Worm (Caenorhabditis elegans) whole organism, mixed stage, embryonic: ENCODE data around the gene atp-2.
A peak's percentile ranks its signal among the peaks of the same experiment; 100 is the strongest.

Experiments used
- M03D4.4 ChIP-seq: sonication (generic microtip); optimal IDR thresholded peaks from 2 replicates; lab custom pipeline; 2017; ENCODE audit warnings: mild to moderate bottlenecking, missing genetic modification characterization, missing compliant biosample characterization
- bed-3 ChIP-seq: fragments of 200-800 bp; sonication (Bioruptor generic); optimal IDR thresholded peaks from 3 replicates; lab custom pipeline; 2018; ENCODE audit warnings: mild to moderate bottlenecking, missing genetic modification characterization, moderate library complexity, missing compliant biosample characterization
- blmp-1 ChIP-seq: fragments of 150-350 bp; optimal IDR thresholded peaks from 2 replicates; lab custom pipeline; 2014; ENCODE audit warnings: missing biosample characterization, missing genetic modification characterization
- ceh-39 ChIP-seq: fragments of 150-350 bp; optimal IDR thresholded peaks from 2 replicates; lab custom pipeline; 2014; ENCODE audit warnings: missing biosample characterization, missing genetic modification characterization
- ceh-83 ChIP-seq: fragments of 200-800 bp; sonication (Bioruptor generic); optimal IDR thresholded peaks from 2 replicates; lab custom pipeline; 2018; ENCODE audit warnings: mild to moderate bottlenecking, missing genetic modification characterization, missing compliant biosample characterization
- ces-1 ChIP-seq: fragments of 150-350 bp; optimal IDR thresholded peaks from 2 replicates; lab custom pipeline; 2014; ENCODE audit warnings: missing biosample characterization, missing genetic modification reagents, missing genetic modification characterization
- cnd-1 ChIP-seq: fragments of 200-800 bp; sonication (Bioruptor generic); optimal IDR thresholded peaks from 2 replicates; lab custom pipeline; 2018; ENCODE audit warnings: mild to moderate bottlenecking, missing genetic modification characterization, missing compliant biosample characterization
- drap-1 ChIP-seq: fragments of 200-800 bp; sonication (Bioruptor generic); optimal IDR thresholded peaks from 3 replicates; lab custom pipeline; 2018; ENCODE audit warnings: mild to moderate bottlenecking, missing genetic modification characterization, missing compliant biosample characterization
- elt-1 ChIP-seq: sonication (generic microtip); optimal IDR thresholded peaks from 2 replicates; lab custom pipeline; 2017; ENCODE audit warnings: missing genetic modification characterization, mild to moderate bottlenecking, missing compliant biosample characterization, antibody characterized with exemption, moderate library complexity, borderline replicate concordance; ENCODE audit not compliant: insufficient read depth
- flh-1 ChIP-seq: fragments of 200-800 bp; sonication (Bioruptor generic); optimal IDR thresholded peaks from 2 replicates; lab custom pipeline; 2018; ENCODE audit warnings: mild to moderate bottlenecking, missing genetic modification characterization, moderate library complexity, missing compliant biosample characterization
- ham-2 ChIP-seq: fragments of 200-800 bp; sonication (Bioruptor generic); optimal IDR thresholded peaks from 2 replicates; lab custom pipeline; 2018; ENCODE audit warnings: mild to moderate bottlenecking, missing genetic modification characterization, missing compliant biosample characterization
- lin-13 ChIP-seq: fragments of 150-350 bp; optimal IDR thresholded peaks from 2 replicates; lab custom pipeline; 2014; ENCODE audit warnings: missing biosample characterization, missing genetic modification characterization
- lin-32 ChIP-seq: fragments of 200-800 bp; sonication (Bioruptor generic); optimal IDR thresholded peaks from 2 replicates; lab custom pipeline; 2018; ENCODE audit warnings: mild to moderate bottlenecking, missing genetic modification characterization, missing compliant biosample characterization
- lsy-2 ChIP-seq: fragments of 150-350 bp; optimal IDR thresholded peaks from 2 replicates; lab custom pipeline; 2014; ENCODE audit warnings: missing biosample characterization, missing genetic modification characterization
- mab-5 ChIP-seq: fragments of 150-350 bp; optimal IDR thresholded peaks from 2 replicates; lab custom pipeline; 2014; ENCODE audit warnings: missing biosample characterization, missing genetic modification characterization
- mep-1 ChIP-seq: fragments of 150-350 bp; optimal IDR thresholded peaks from 2 replicates; lab custom pipeline; 2017; ENCODE audit warnings: missing biosample characterization, missing genetic modification reagents, missing genetic modification characterization, inconsistent platforms
- mls-2 ChIP-seq: sonication (generic microtip); optimal IDR thresholded peaks from 2 replicates; lab custom pipeline; 2016; ENCODE audit warnings: mild to moderate bottlenecking, missing genetic modification characterization, moderate library complexity, missing compliant biosample characterization
- nhr-12 ChIP-seq: fragments of 150-350 bp; optimal IDR thresholded peaks from 2 replicates; lab custom pipeline; 2014; ENCODE audit warnings: missing biosample characterization, missing genetic modification characterization
- nhr-2 ChIP-seq: fragments of 150-350 bp; optimal IDR thresholded peaks from 2 replicates; lab custom pipeline; 2014; ENCODE audit warnings: missing biosample characterization, missing genetic modification characterization
- nhr-28 ChIP-seq: fragments of 150-350 bp; optimal IDR thresholded peaks from 2 replicates; lab custom pipeline; 2014; ENCODE audit warnings: missing biosample characterization, missing genetic modification characterization
- nhr-76 ChIP-seq: sonication (generic microtip); optimal IDR thresholded peaks from 2 replicates; lab custom pipeline; 2017; ENCODE audit warnings: missing biosample characterization, missing genetic modification characterization
- pha-4 ChIP-seq: fragments of 150-350 bp; optimal IDR thresholded peaks from 2 replicates; lab custom pipeline; 2018; ENCODE audit warnings: missing biosample characterization, missing genetic modification reagents, missing genetic modification characterization
- sem-2 ChIP-seq: fragments of 200-800 bp; sonication (Bioruptor generic); optimal IDR thresholded peaks from 2 replicates; lab custom pipeline; 2018; ENCODE audit warnings: mild to moderate bottlenecking, missing genetic modification characterization, missing compliant biosample characterization
- snpc-4 ChIP-seq: fragments of 150-350 bp; optimal IDR thresholded peaks from 2 replicates; lab custom pipeline; 2014; ENCODE audit warnings: missing biosample characterization, missing genetic modification characterization
- sptf-1 ChIP-seq: sonication (generic microtip); optimal IDR thresholded peaks from 2 replicates; lab custom pipeline; 2017; ENCODE audit warnings: mild to moderate bottlenecking, missing genetic modification characterization, moderate library complexity, missing compliant biosample characterization
- tbx-8 ChIP-seq: fragments of 200-800 bp; sonication (Bioruptor generic); optimal IDR thresholded peaks from 2 replicates; lab custom pipeline; 2018; ENCODE audit warnings: mild to moderate bottlenecking, missing genetic modification characterization, moderate library complexity, missing compliant biosample characterization
- unc-120 ChIP-seq: sonication (generic microtip); optimal IDR thresholded peaks from 2 replicates; lab custom pipeline; 2017; ENCODE audit warnings: missing genetic modification characterization, missing compliant biosample characterization; ENCODE audit not compliant: poor library complexity, severe bottlenecking
- unc-39 ChIP-seq: fragments of 150-350 bp; optimal IDR thresholded peaks from 2 replicates; lab custom pipeline; 2014; ENCODE audit warnings: missing biosample characterization, missing genetic modification characterization
- unc-62 ChIP-seq: fragments of 150-350 bp; optimal IDR thresholded peaks from 2 replicates; lab custom pipeline; 2014; ENCODE audit warnings: missing biosample characterization, missing genetic modification reagents, missing genetic modification characterization
- zip-8 ChIP-seq: fragments of 150-350 bp; optimal IDR thresholded peaks from 2 replicates; lab custom pipeline; 2014; ENCODE audit warnings: missing biosample characterization, missing genetic modification characterization
- ztf-11 ChIP-seq: fragments of 150-350 bp; optimal IDR thresholded peaks from 2 replicates; lab custom pipeline; 2014; ENCODE audit warnings: missing biosample characterization, missing genetic modification characterization

atp-2 gene

ce11 chrIII:5234312-5234711 lies 6.1 kb downstream of the atp-2 start, which contains the start of gene mrps-26:
mrps-26 (plus strand) TSS chrIII:5234612.
- no peak for TF ChIP-seq ceh-83 (GFP tag; lab: Kevin White, UChicago)
- TF ChIP-seq tbx-8 (GFP tag; lab: Kevin White, UChicago), result no peak
- TF ChIP-seq bed-3 (GFP tag; lab: Kevin White, UChicago), result no peak
- TF ChIP-seq lin-32, result no peak
- no peak for TF ChIP-seq mls-2 (tag; lab: Kevin White, UChicago)
- TF ChIP-seq nhr-76 (tag; lab: Kevin White, UChicago), result no peak
- TF ChIP-seq unc-120, result no peak
- no peak for TF ChIP-seq M03D4.4 (tag; lab: Kevin White, UChicago)
- no peak for TF ChIP-seq ceh-39 (tag; lab: Kevin White, UChicago)
- TF ChIP-seq mab-5 (tag; lab: Kevin White, UChicago), result no peak
- TF ChIP-seq unc-39 (tag; lab: Kevin White, UChicago), result no peak
- no peak for TF ChIP-seq lin-13 (tag; lab: Kevin White, UChicago)
- no peak for TF ChIP-seq elt-1 (tag; lab: Kevin White, UChicago)
- no peak for TF ChIP-seq unc-62 (GFP tag; lab: Kevin White, UChicago)

ce11 chrIII:5236104-5236503 lies 7.9 kb downstream of the atp-2 start, which contains the start of gene prx-10:
prx-10 (plus strand) TSS chrIII:5236404.
- TF ChIP-seq ces-1 (GFP tag; lab: Kevin White, UChicago), result no peak
- TF ChIP-seq tbx-8 (GFP tag; lab: Kevin White, UChicago), result no peak
- TF ChIP-seq unc-120, result no peak
- TF ChIP-seq mep-1 (tag; lab: Kevin White, UChicago), result no peak
- TF ChIP-seq bed-3 (GFP tag; lab: Kevin White, UChicago), result no peak
- no peak for TF ChIP-seq lsy-2 (tag; lab: Kevin White, UChicago)
- TF ChIP-seq lin-32, result no peak
- TF ChIP-seq unc-39 (tag; lab: Kevin White, UChicago), result no peak
- no peak for TF ChIP-seq nhr-76 (tag; lab: Kevin White, UChicago)
- TF ChIP-seq cnd-1 (tag; lab: Kevin White, UChicago), result no peak
- no peak for TF ChIP-seq ceh-39 (tag; lab: Kevin White, UChicago)
- TF ChIP-seq sem-2, result no peak
- no peak for TF ChIP-seq M03D4.4 (tag; lab: Kevin White, UChicago)
- no peak for TF ChIP-seq ztf-11
- TF ChIP-seq nhr-12 (tag; lab: Kevin White, UChicago), result no peak
- no peak for TF ChIP-seq drap-1 (GFP tag; lab: Kevin White, UChicago)
- no peak for TF ChIP-seq blmp-1
- TF ChIP-seq pha-4 (tag; lab: Kevin White, UChicago), result no peak
- no peak for TF ChIP-seq sptf-1 (tag; lab: Kevin White, UChicago)

DNA sequence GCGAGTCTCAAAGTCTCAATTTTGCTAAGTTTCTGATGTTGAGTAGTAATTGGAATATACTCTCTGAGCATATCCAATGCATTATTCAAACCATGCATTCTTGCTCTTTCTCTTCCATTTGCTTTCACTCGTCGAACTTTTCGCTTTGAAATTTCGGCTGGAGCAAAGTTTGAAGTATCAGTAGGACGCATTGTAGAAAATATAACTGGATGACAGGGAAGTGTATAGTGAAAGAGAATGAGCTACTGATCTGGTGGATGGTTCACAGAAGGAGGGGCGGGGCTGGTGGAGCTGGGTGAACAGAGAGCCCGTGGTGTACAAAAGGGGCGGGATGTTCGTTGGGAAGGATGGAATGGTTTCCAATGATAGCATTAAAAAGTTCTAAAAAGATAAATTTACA lies 13.6 kb downstream of the atp-2 start:
- TF ChIP-seq ceh-39 (tag; lab: Kevin White, UChicago) (no peak), pha-4 (tag; lab: Kevin White, UChicago) (no peak), lsy-2 (tag; lab: Kevin White, UChicago) (no peak), nhr-12 (tag; lab: Kevin White, UChicago) (no peak), nhr-28 (tag; lab: Kevin White, UChicago) (no peak), snpc-4 (no peak), cnd-1 (tag; lab: Kevin White, UChicago) (no peak), lin-32 (no peak), unc-120 (no peak), bed-3 (GFP tag; lab: Kevin White, UChicago) (no peak)

- TF ChIP-seq nhr-2 (tag; lab: Kevin White, UChicago) (peak; percentile 72), mep-1 (tag; lab: Kevin White, UChicago) (no peak)
These were observed 16.3 kb downstream of the atp-2 start, which contains the start of gene cnd-1 for ce11 chrIII:5244539-5244938. cnd-1 (minus strand) TSS chrIII:5244639.

DNA sequence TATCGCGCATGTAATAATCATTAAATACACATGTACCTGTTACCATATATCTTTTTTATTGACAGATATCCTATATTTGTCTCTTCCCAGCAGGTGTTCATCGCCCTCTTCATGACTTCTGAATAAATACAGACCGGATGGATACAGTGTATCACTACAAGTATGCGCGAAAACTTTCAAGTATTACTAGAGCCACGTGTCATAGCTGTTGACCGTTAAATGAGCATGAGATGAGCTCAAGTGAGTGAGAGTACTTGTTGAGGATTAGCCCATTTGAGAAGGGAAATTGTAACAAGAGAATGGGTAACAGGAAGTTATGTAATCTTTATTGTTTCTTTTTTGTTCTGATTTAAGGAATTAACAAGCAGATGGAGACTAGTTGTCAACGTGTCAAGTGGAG lies 16.9 kb downstream of the atp-2 start:
- no peak for TF ChIP-seq pha-4 (tag; lab: Kevin White, UChicago)
- peak; percentile 92 for TF ChIP-seq nhr-2 (tag; lab: Kevin White, UChicago)

DNA sequence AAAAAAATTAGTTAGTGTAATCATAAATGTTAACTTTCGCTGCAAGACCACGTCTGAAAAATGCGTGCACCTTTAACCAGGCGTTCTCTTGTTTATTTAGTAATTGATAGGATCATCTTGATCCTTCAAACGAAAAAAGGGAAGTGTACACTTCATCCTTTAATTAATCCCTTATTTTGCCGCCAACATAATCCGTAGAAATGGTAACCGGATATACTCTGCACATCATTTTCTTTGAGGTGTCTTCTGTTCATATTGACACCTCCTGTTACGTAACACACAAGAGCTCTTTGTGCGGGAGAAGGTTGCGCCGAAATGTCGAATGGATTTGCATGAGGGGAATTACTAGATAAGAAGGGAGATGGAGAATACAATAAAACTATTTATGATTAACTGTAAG lies 20.5 kb downstream of the atp-2 start:
- no peak for TF ChIP-seq M03D4.4 (tag; lab: Kevin White, UChicago)
- TF ChIP-seq unc-120, result no peak
- no peak for TF ChIP-seq sem-2
- TF ChIP-seq pha-4 (tag; lab: Kevin White, UChicago), result no peak
- TF ChIP-seq zip-8 (tag; lab: Kevin White, UChicago), result peak; percentile 14
- TF ChIP-seq lin-13 (tag; lab: Kevin White, UChicago), result no peak
- no peak for TF ChIP-seq flh-1 (GFP tag; lab: Kevin White, UChicago)
- peak; percentile 81 for TF ChIP-seq nhr-2 (tag; lab: Kevin White, UChicago)
- TF ChIP-seq blmp-1, result no peak
- TF ChIP-seq ham-2 (GFP tag; lab: Kevin White, UChicago), result no peak
